Fruit fly (Drosophila melanogaster) whole organism, adult: Measurements from ENCODE around the gene CG2059.
A peak's percentile ranks its signal among the peaks of the same experiment; 100 is the strongest.

Experiments used
- CG11617 ChIP-seq: fragments of 200-800 bp; sonication (Bioruptor generic); optimal IDR thresholded peaks from 2 replicates; lab custom pipeline; 2017; ENCODE audit warnings: mild to moderate bottlenecking, missing biosample characterization, missing genetic modification reagents, missing genetic modification characterization
- CG12768 ChIP-seq: fragments of 200-800 bp; sonication (Bioruptor generic); optimal IDR thresholded peaks from 2 replicates; lab custom pipeline; 2017; ENCODE audit warnings: missing biosample characterization, missing genetic modification characterization, mild to moderate bottlenecking, moderate library complexity, missing genetic modification reagents
- CG33017 ChIP-seq: fragments of 200-800 bp; sonication (Bioruptor generic); optimal IDR thresholded peaks from 2 replicates; lab custom pipeline; 2018; ENCODE audit warnings: missing biosample characterization, mild to moderate bottlenecking, missing genetic modification characterization, moderate library complexity
- CG5204 ChIP-seq: fragments of 200-800 bp; sonication (Bioruptor generic); optimal IDR thresholded peaks from 2 replicates; lab custom pipeline; 2016; ENCODE audit warnings: missing biosample characterization, missing genetic modification characterization
- CG7101 ChIP-seq: fragments of 200-800 bp; sonication (Bioruptor generic); optimal IDR thresholded peaks from 2 replicates; lab custom pipeline; 2018; ENCODE audit warnings: missing biosample characterization, mild to moderate bottlenecking, missing genetic modification characterization, moderate library complexity
- Clk ChIP-seq: fragments of 200-800 bp; sonication (Bioruptor generic); optimal IDR thresholded peaks from 2 replicates; lab custom pipeline; 2017; ENCODE audit warnings: missing biosample characterization, missing genetic modification characterization
- Mnt ChIP-seq: fragments of 200-800 bp; sonication (Bioruptor generic); optimal IDR thresholded peaks from 2 replicates; lab custom pipeline; 2016; ENCODE audit warnings: missing biosample characterization, mild to moderate bottlenecking, missing genetic modification characterization
- bab1 ChIP-seq: fragments of 200-800 bp; sonication (Bioruptor generic); optimal IDR thresholded peaks from 3 replicates; lab custom pipeline; 2019; ENCODE audit warnings: missing biosample characterization, mild to moderate bottlenecking, missing genetic modification characterization, moderate library complexity
- cic ChIP-seq: fragments of 200-800 bp; sonication (Bioruptor generic); optimal IDR thresholded peaks from 2 replicates; lab custom pipeline; 2017; ENCODE audit warnings: missing biosample characterization, mild to moderate bottlenecking, missing genetic modification characterization, moderate library complexity
- cnc ChIP-seq, 2 experiments: fragments of >200 bp; optimal IDR thresholded peaks; 2 replicates each; lab custom pipeline; 2017
- kay ChIP-seq: fragments of 200-800 bp; sonication (Bioruptor generic); peaks from one replicate; lab custom pipeline; 2016; ENCODE audit warnings: missing biosample characterization, missing genetic modification characterization, borderline replicate concordance
- pad ChIP-seq: fragments of 200-800 bp; sonication (Bioruptor generic); optimal IDR thresholded peaks from 3 replicates; lab custom pipeline; 2017; ENCODE audit warnings: missing biosample characterization, missing genetic modification characterization, mild to moderate bottlenecking, moderate library complexity, missing genetic modification reagents
- tj ChIP-seq: fragments of 200-800 bp; sonication (Bioruptor generic); optimal IDR thresholded peaks from 3 replicates; lab custom pipeline; 2017; ENCODE audit warnings: missing biosample characterization, mild to moderate bottlenecking, missing genetic modification characterization, moderate library complexity
- toe ChIP-seq: fragments of 200-800 bp; sonication (Bioruptor generic); optimal IDR thresholded peaks from 2 replicates; lab custom pipeline; 2016; ENCODE audit warnings: missing biosample characterization, missing genetic modification characterization

- TF ChIP-seq cnc (optimal IDR thresholded peaks at IDR 0.05; lab: Kevin White, UChicago) (peak; percentile 34 to 59), CG12768 (GFP tag; lab: Kevin White, UChicago) (no peak), CG5204 (peak; percentile 64), CG7101 (peak; percentile 70), CG33017 (tag; lab: Kevin White, UChicago) (peak; percentile 54), toe (GFP tag; lab: Kevin White, UChicago) (peak; percentile 29), tj (GFP tag; lab: Kevin White, UChicago) (peak; percentile 4), Clk (GFP tag; lab: Kevin White, UChicago) (no peak), CG11617 (peak; percentile 66), kay (GFP tag; lab: Kevin White, UChicago) (no peak), pad (GFP tag; lab: Kevin White, UChicago) (peak; percentile 95), bab1 (GFP tag; lab: Kevin White, UChicago) (peak; percentile 67), Mnt (GFP tag; lab: Kevin White, UChicago) (peak; percentile 30), cic (GFP tag; lab: Kevin White, UChicago) (no peak)
Measured at dm6 chrX:7285995-7286985, at the start of gene CG2059.
